Fruit fly (Drosophila melanogaster): ENCODE measurements around the gene CG9915.

Gene CG9915

dm6 chrX:16296423-16297292, 16.3 kb downstream of the CG9915 start, which contains the start of gene CG3632 (continued):
- TF ChIP-seq Dref (GFP tag; IDR thresholded peaks at IDR 0.05) (peak; percentile 88), Sry-δ (GFP tag; optimal IDR thresholded peaks at IDR 0.05) (peak; percentile 94), CG10543 (GFP tag; optimal IDR thresholded peaks at IDR 0.05) (peak; percentile 56), CG6175 (GFP tag; IDR thresholded peaks at IDR 0.05) (peak; percentile 39; the same call in 1 of the 3 replicates), CG16813 (GFP tag; IDR thresholded peaks at IDR 0.05; ENCODE audit: partially characterized antibody) (peak; percentile 82), CG18262 (tag; optimal IDR thresholded peaks at IDR 0.05) (no peak), CG16863 (GFP tag; optimal IDR thresholded peaks at IDR 0.05) (peak; percentile 31), CG7372 (GFP tag; IDR thresholded peaks at IDR 0.05) (peak; percentile 49; the same call in 1 of the 2 replicates), sqz (GFP tag; optimal IDR thresholded peaks at IDR 0.05) (no peak), zfh1 (GFP tag; IDR thresholded peaks at IDR 0.05) (0 out of 3 replicates have a peak, but pooled peaks have one; percentile 19), Dll (GFP tag; IDR thresholded peaks at IDR 0.05; ENCODE audit: partially characterized antibody) (peak; percentile 65; the same call in 3 of the 4 replicates), CkIIα-i1 (GFP tag; IDR thresholded peaks at IDR 0.05) (no peak), CG1792 (GFP tag; optimal IDR thresholded peaks at IDR 0.05) (peak; percentile 10), CG10431 (GFP tag; optimal IDR thresholded peaks at IDR 0.05) (no peak), vfl (GFP tag; optimal IDR thresholded peaks at IDR 0.05) (peak; percentile 42), CG13287 (GFP tag; IDR thresholded peaks at IDR 0.05; ENCODE audit: partially characterized antibody) (peak; percentile 82), Trl (optimal IDR thresholded peaks at IDR 0.05) (no peak), Trl (GFP tag; optimal IDR thresholded peaks at IDR 0.05) (peak; percentile 44), CG5180 (GFP tag; optimal IDR thresholded peaks at IDR 0.05) (no peak), chinmo (GFP tag; IDR thresholded peaks at IDR 0.05; ENCODE audit: partially characterized antibody) (peak; percentile 88; the same call in 3 of the 4 replicates), Neu2 (GFP tag; optimal IDR thresholded peaks at IDR 0.05; ENCODE audit: borderline replicate concordance) (no peak), rib (GFP tag; IDR thresholded peaks at IDR 0.05) (peak; percentile 61; the same call in 1 of the 2 replicates), sob (GFP tag; IDR thresholded peaks at IDR 0.05) (peak; percentile 71; the same call in 1 of the 2 replicates), zen2 (GFP tag; IDR thresholded peaks at IDR 0.05; ENCODE audit: partially characterized antibody) (no peak; the same call in 1 of the 3 replicates), tll (GFP tag; optimal IDR thresholded peaks at IDR 0.05) (no peak), org-1 (GFP tag; optimal IDR thresholded peaks at IDR 0.05) (no peak), gro (GFP tag; optimal IDR thresholded peaks at IDR 0.05) (peak; percentile 64), pho (GFP tag; optimal IDR thresholded peaks at IDR 0.05) (peak; percentile 32), CG13624 (GFP tag; optimal IDR thresholded peaks at IDR 0.05) (peak; percentile 56), Kr (GFP tag; optimal IDR thresholded peaks at IDR 0.05) (no peak), CG10654 (GFP tag; optimal IDR thresholded peaks at IDR 0.05) (peak; percentile 20), CG3995 (GFP tag; optimal IDR thresholded peaks at IDR 0.05) (peak; percentile 75), maf-S (GFP tag; optimal IDR thresholded peaks at IDR 0.05) (peak; percentile 40), Sin3A (optimal IDR thresholded peaks at IDR 0.05) (peak; percentile 54), CG42726 (GFP tag; IDR thresholded peaks at IDR 0.05; ENCODE audit: partially characterized antibody) (peak; percentile 74; the same call in 1 of the 2 replicates), her (GFP tag; optimal IDR thresholded peaks at IDR 0.05) (peak; percentile 61), trem (tag; optimal IDR thresholded peaks at IDR 0.05) (peak; percentile 26), B-H2 (GFP tag; optimal IDR thresholded peaks at IDR 0.05) (peak; percentile 58), zfh2 (GFP tag; optimal IDR thresholded peaks at IDR 0.05) (peak; percentile 63), inv (GFP tag; IDR thresholded peaks at IDR 0.05; ENCODE audit: partially characterized antibody) (peak; percentile 68; the same call in 1 of the 2 replicates), gcm2 (GFP tag; optimal IDR thresholded peaks at IDR 0.05) (peak; percentile 26), CG17385 (GFP tag; optimal IDR thresholded peaks at IDR 0.05) (no peak), Xrp1 (GFP tag; IDR thresholded peaks at IDR 0.05) (peak; percentile 54; the same call in 1 of the 2 replicates), YL-1 (GFP tag; optimal IDR thresholded peaks at IDR 0.05) (peak; percentile 85), Nf-YB (GFP tag; optimal IDR thresholded peaks at IDR 0.05) (no peak), Blimp-1 (GFP tag; optimal IDR thresholded peaks at IDR 0.05) (peak; percentile 62), Stat92E (GFP tag; optimal IDR thresholded peaks at IDR 0.05) (peak in 1 of 3 experiments; percentile 86)

Measured in whole organism, embryonic.